Worm (Caenorhabditis elegans) whole organism, L4 larva: ENCODE measurements around the gene pha-2.
A peak's percentile ranks its signal among the peaks of the same experiment; 100 is the strongest.

ENCODE experiments used
- F10B5.3 ChIP-seq: sonication (generic microtip); optimal IDR thresholded peaks from 2 replicates; lab custom pipeline; 2016; ENCODE audit warnings: mild to moderate bottlenecking, missing genetic modification characterization, missing compliant biosample characterization
- F26F4.8 ChIP-seq: fragments of 200-800 bp; sonication (Bioruptor generic); conservative IDR thresholded peaks from 2 replicates; pipeline ENCODE4 v1.3.6; 2022; ENCODE audit warnings: missing genetic modification characterization, missing compliant biosample characterization
- F44E2.7 ChIP-seq: fragments of 200-800 bp; sonication (Bioruptor generic); IDR thresholded peaks from 2 replicates; pipeline ENCODE4 v2.1.2; 2022; ENCODE audit warnings: missing genetic modification characterization, missing compliant biosample characterization
- T20F7.1 ChIP-seq: fragments of 200-800 bp; sonication (Bioruptor generic); optimal IDR thresholded peaks from 2 replicates; lab custom pipeline; 2018; ENCODE audit warnings: mild to moderate bottlenecking, missing genetic modification characterization, missing compliant biosample characterization
- T26A8.4 ChIP-seq: fragments of 200-800 bp; sonication (Bioruptor generic); IDR thresholded peaks from 2 replicates; pipeline ENCODE4 v1.3.6; 2022; ENCODE audit warnings: missing genetic modification characterization, missing compliant biosample characterization
- Y105C5A.15 ChIP-seq: fragments of 200-800 bp; sonication (Bioruptor generic); IDR thresholded peaks from 2 replicates; pipeline ENCODE4 v1.3.6; 2022; ENCODE audit warnings: missing genetic modification characterization, missing compliant biosample characterization
- Y48G9A.11 ChIP-seq: fragments of 200-800 bp; sonication (Bioruptor generic); IDR thresholded peaks from 2 replicates; pipeline ENCODE4 v1.3.6; 2022; ENCODE audit warnings: missing genetic modification reagents, missing genetic modification characterization, missing compliant biosample characterization
- Y75B8A.6 ChIP-seq: fragments of 200-800 bp; sonication (Bioruptor generic); IDR thresholded peaks from 2 replicates; pipeline ENCODE4 v1.3.6; 2022; ENCODE audit warnings: missing genetic modification reagents, missing genetic modification characterization, missing compliant biosample characterization
- ZK337.2 ChIP-seq: fragments of 200-800 bp; sonication (Bioruptor generic); IDR thresholded peaks from 2 replicates; pipeline ENCODE4 v1.3.6; 2022; ENCODE audit warnings: missing genetic modification reagents, missing genetic modification characterization, missing compliant biosample characterization
- ZK546.5 ChIP-seq, 2 experiments: sonication (generic microtip); optimal IDR thresholded peaks; 2 replicates each; lab custom pipeline; 2017; ENCODE audit warnings: missing biosample characterization in 2 of 2, missing genetic modification characterization in 2 of 2
- aha-1 ChIP-seq: fragments of 150-350 bp; peaks from one replicate; lab custom pipeline; 2014; ENCODE audit warnings: missing biosample characterization, missing genetic modification characterization
- ama-1 ChIP-seq: fragments of 150-350 bp; optimal IDR thresholded peaks from 2 replicates; lab custom pipeline; 2014; ENCODE audit warnings: inconsistent platforms, mixed read lengths
- attf-4 ChIP-seq: sonication (generic microtip); optimal IDR thresholded peaks from 3 replicates; lab custom pipeline; 2017; ENCODE audit warnings: missing biosample characterization, missing genetic modification characterization
- ceh-32 ChIP-seq: sonication (generic microtip); optimal IDR thresholded peaks from 2 replicates; lab custom pipeline; 2016; ENCODE audit warnings: mild to moderate bottlenecking, missing genetic modification characterization, missing compliant biosample characterization; ENCODE audit not compliant: poor library complexity
- ces-1 ChIP-seq: fragments of 150-350 bp; sonication (generic microtip); optimal IDR thresholded peaks from 4 replicates; lab custom pipeline; 2014; ENCODE audit warnings: missing biosample characterization, missing genetic modification reagents, missing genetic modification characterization
- ctbp-1 ChIP-seq: fragments of 200-800 bp; sonication (Bioruptor generic); IDR thresholded peaks from 2 replicates; pipeline ENCODE4 v1.3.6; 2022; ENCODE audit warnings: missing genetic modification reagents, missing genetic modification characterization, missing compliant biosample characterization
- daf-16 ChIP-seq, 3 experiments: sonication (generic microtip); optimal IDR thresholded peaks; 2 replicates each; lab custom pipeline; 2016 to 2017; ENCODE audit warnings: missing genetic modification characterization in 3 of 3, missing genetic modification reagents in 3 of 3, mild to moderate bottlenecking in 2 of 3, missing compliant biosample characterization in 2 of 3, missing biosample characterization in 1 of 3, moderate library complexity in 1 of 3
- dmd-6 ChIP-seq: fragments of 200-800 bp; sonication (Bioruptor generic); IDR thresholded peaks from 2 replicates; pipeline ENCODE4 v1.3.6; 2022; ENCODE audit warnings: missing genetic modification reagents, missing genetic modification characterization, missing compliant biosample characterization
- dmd-8 ChIP-seq: fragments of 200-800 bp; sonication (Bioruptor generic); IDR thresholded peaks from 2 replicates; pipeline ENCODE4 v1.3.6; 2022; ENCODE audit warnings: missing genetic modification characterization, missing compliant biosample characterization
- dve-1 ChIP-seq: sonication (generic microtip); optimal IDR thresholded peaks from 2 replicates; lab custom pipeline; 2017; ENCODE audit warnings: antibody characterized with exemption, mild to moderate bottlenecking, missing genetic modification characterization, missing compliant biosample characterization; ENCODE audit not compliant: insufficient read depth
- egl-27 ChIP-seq: sonication (generic microtip); optimal IDR thresholded peaks from 3 replicates; lab custom pipeline; 2017; ENCODE audit warnings: missing biosample characterization, missing genetic modification reagents, missing genetic modification characterization
- fos-1 ChIP-seq: fragments of 150-350 bp; optimal IDR thresholded peaks from 2 replicates; lab custom pipeline; 2014; ENCODE audit warnings: missing biosample characterization, missing genetic modification characterization
- gei-8 ChIP-seq: fragments of 200-800 bp; sonication (Bioruptor generic); optimal IDR thresholded peaks from 2 replicates; lab custom pipeline; 2018; ENCODE audit warnings: mild to moderate bottlenecking, missing genetic modification characterization, missing compliant biosample characterization
- hlh-11 ChIP-seq: fragments of 200-800 bp; sonication (Bioruptor generic); optimal IDR thresholded peaks from 2 replicates; lab custom pipeline; 2018; ENCODE audit warnings: mild to moderate bottlenecking, missing genetic modification characterization, missing compliant biosample characterization
- hmg-1.1 ChIP-seq: fragments of 200-800 bp; sonication (Bioruptor generic); IDR thresholded peaks from 2 replicates; pipeline ENCODE4 v1.3.6; 2022; ENCODE audit warnings: missing genetic modification reagents, missing genetic modification characterization, missing compliant biosample characterization
- jun-1 ChIP-seq: fragments of 150-350 bp; optimal IDR thresholded peaks from 2 replicates; lab custom pipeline; 2014; ENCODE audit warnings: missing biosample characterization, missing genetic modification reagents, missing genetic modification characterization
- lim-7 ChIP-seq: fragments of 200-800 bp; sonication (Bioruptor generic); IDR thresholded peaks from 2 replicates; pipeline ENCODE4 v1.3.6; 2022; ENCODE audit warnings: missing genetic modification characterization, missing compliant biosample characterization
- lir-3 ChIP-seq: sonication (generic microtip); optimal IDR thresholded peaks from 2 replicates; lab custom pipeline; 2016; ENCODE audit warnings: mild to moderate bottlenecking, missing genetic modification characterization, missing compliant biosample characterization
- lsy-2 ChIP-seq, 2 experiments: fragments of 150-350 bp in 1 of 2; sonication (generic microtip) in 1 of 2; optimal IDR thresholded peaks; 2 replicates each; lab custom pipeline; 2014 to 2017; ENCODE audit warnings: missing biosample characterization in 2 of 2, missing genetic modification characterization in 2 of 2
- madf-5 ChIP-seq, 2 experiments: fragments of 200-800 bp; sonication (Bioruptor generic); IDR thresholded peaks; 2 replicates each; pipeline ENCODE4 v1.3.6; 2022; ENCODE audit warnings: missing compliant biosample characterization in 2 of 2, missing genetic modification characterization in 2 of 2
- mxl-2 ChIP-seq: fragments of 200-800 bp; sonication (Bioruptor generic); conservative IDR thresholded peaks from 2 replicates; pipeline ENCODE4 v1.3.6; 2022; ENCODE audit warnings: missing genetic modification reagents, missing genetic modification characterization, missing compliant biosample characterization
- mxl-3 ChIP-seq: fragments of 200-800 bp; sonication (Bioruptor generic); optimal IDR thresholded peaks from 2 replicates; lab custom pipeline; 2018; ENCODE audit warnings: mild to moderate bottlenecking, missing genetic modification characterization, missing compliant biosample characterization
- nhr-102 ChIP-seq: sonication (generic microtip); optimal IDR thresholded peaks from 2 replicates; lab custom pipeline; 2016; ENCODE audit warnings: mild to moderate bottlenecking, missing genetic modification characterization, moderate library complexity, missing compliant biosample characterization
- nhr-25 ChIP-seq: sonication (generic microtip); optimal IDR thresholded peaks from 2 replicates; lab custom pipeline; 2017; ENCODE audit warnings: missing genetic modification characterization, mild to moderate bottlenecking, missing compliant biosample characterization, antibody characterized with exemption, moderate library complexity, borderline replicate concordance; ENCODE audit not compliant: insufficient read depth
- nhr-28 ChIP-seq: fragments of 150-350 bp; optimal IDR thresholded peaks from 2 replicates; lab custom pipeline; 2014; ENCODE audit warnings: missing biosample characterization, missing genetic modification characterization
- nhr-42 ChIP-seq: fragments of 200-800 bp; sonication (Bioruptor generic); IDR thresholded peaks from 2 replicates; pipeline ENCODE4 v1.3.6; 2022; ENCODE audit warnings: missing genetic modification characterization, missing compliant biosample characterization
- php-3 ChIP-seq: fragments of 200-800 bp; sonication (Bioruptor generic); IDR thresholded peaks from 2 replicates; pipeline ENCODE4 v1.3.6; 2022; ENCODE audit warnings: missing genetic modification reagents, missing genetic modification characterization, missing compliant biosample characterization
- pqm-1 ChIP-seq: sonication (generic microtip); optimal IDR thresholded peaks from 2 replicates; lab custom pipeline; 2017; ENCODE audit warnings: missing biosample characterization, missing genetic modification characterization
- rbr-2 ChIP-seq: sonication (generic microtip); optimal IDR thresholded peaks from 2 replicates; lab custom pipeline; 2016; ENCODE audit warnings: missing genotype, missing genetic modification characterization, missing compliant biosample characterization
- saeg-2 ChIP-seq: fragments of 200-800 bp; sonication (Bioruptor generic); IDR thresholded peaks from 2 replicates; pipeline ENCODE4 v1.3.6; 2022; ENCODE audit warnings: missing genetic modification reagents, missing genetic modification characterization, missing compliant biosample characterization
- sdz-12 ChIP-seq: fragments of 200-800 bp; sonication (Bioruptor generic); optimal IDR thresholded peaks from 2 replicates; lab custom pipeline; 2018; ENCODE audit warnings: mild to moderate bottlenecking, missing genetic modification characterization, missing compliant biosample characterization
- snpc-4 ChIP-seq: fragments of 150-350 bp; optimal IDR thresholded peaks from 2 replicates; lab custom pipeline; 2014; ENCODE audit warnings: missing biosample characterization, missing genetic modification characterization
- spr-1 ChIP-seq: sonication (generic microtip); optimal IDR thresholded peaks from 2 replicates; lab custom pipeline; 2016; ENCODE audit warnings: mild to moderate bottlenecking, missing genetic modification characterization, missing compliant biosample characterization
- unc-62 ChIP-seq, 3 experiments: fragments of 150-350 bp in 1 of 3; sonication (generic microtip); optimal IDR thresholded peaks in 2 of 3; peaks in 1 of 3; 1 replicate in 1 of 3; 2 replicates in 2 of 3; lab custom pipeline; 2014 to 2017; ENCODE audit warnings: missing biosample characterization in 3 of 3, missing genetic modification characterization in 3 of 3, missing genetic modification reagents in 3 of 3, missing genotype in 1 of 3
- vab-7 ChIP-seq: fragments of 200-800 bp; sonication (Bioruptor generic); IDR thresholded peaks from 2 replicates; pipeline ENCODE4 v1.3.6; 2022; ENCODE audit warnings: missing genetic modification reagents, missing genetic modification characterization, missing compliant biosample characterization
- zip-11 ChIP-seq: fragments of 200-800 bp; sonication (Bioruptor generic); IDR thresholded peaks from 2 replicates; pipeline ENCODE4 v1.3.6; 2022; ENCODE audit warnings: missing genetic modification characterization, missing compliant biosample characterization
- zip-2 ChIP-seq: fragments of 150-350 bp; optimal IDR thresholded peaks from 2 replicates; lab custom pipeline; 2014; ENCODE audit warnings: missing biosample characterization, missing genetic modification characterization

pha-2 gene

DNA sequence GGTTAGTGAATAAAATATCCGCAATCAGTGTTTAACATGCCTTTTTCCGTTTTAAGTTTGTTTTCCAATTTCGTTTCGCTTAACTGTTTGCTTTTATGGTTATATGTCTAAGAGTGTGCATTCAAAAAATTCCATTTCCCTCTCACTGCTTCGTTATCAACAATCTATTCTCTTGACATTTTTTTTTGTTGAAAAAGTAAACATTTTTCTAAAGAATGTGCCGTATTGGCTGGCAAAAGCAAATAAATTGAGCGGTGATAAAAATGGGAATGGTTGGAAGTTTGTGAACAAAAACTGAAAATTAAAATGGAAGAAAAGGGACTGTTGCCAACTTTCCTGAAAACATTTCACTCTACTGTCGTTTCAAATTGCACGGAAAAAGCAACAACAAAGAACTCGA lies 14.8 kb upstream of the pha-2 start (continued):
- no peak for TF ChIP-seq jun-1 (tag; lab: Kevin White, UChicago)
- TF ChIP-seq lsy-2 (tag; optimal IDR thresholded peaks at IDR 0.05; lab: Kevin White, UChicago) = no peak
- TF ChIP-seq lir-3 = no peak
- TF ChIP-seq madf-5 (GFP tag; IDR thresholded peaks at IDR 0.05; lab: Robert Waterston, UW) = no peak
- TF ChIP-seq Y48G9A.11 (GFP tag; lab: Robert Waterston, UW) = no peak
- no peak for TF ChIP-seq sdz-12 (GFP tag; lab: Kevin White, UChicago)
- TF ChIP-seq nhr-25 (tag; lab: Kevin White, UChicago) = no peak
- TF ChIP-seq aha-1 (tag; lab: Kevin White, UChicago) = peak; percentile 19
- TF ChIP-seq spr-1 (tag; lab: Kevin White, UChicago) = no peak
- no peak for TF ChIP-seq attf-4
- no peak for TF ChIP-seq F10B5.3
- no peak for TF ChIP-seq ces-1
- TF ChIP-seq php-3 (GFP tag; lab: Robert Waterston, UW) = peak; percentile 52; the same call in 1 of the 2 replicates
- no peak for TF ChIP-seq gei-8 (GFP tag; lab: Kevin White, UChicago)
- TF ChIP-seq mxl-2 (GFP tag; lab: Robert Waterston, UW) = no peak
- no peak for TF ChIP-seq mxl-3 (GFP tag; lab: Kevin White, UChicago)
- TF ChIP-seq ZK337.2 (GFP tag; lab: Robert Waterston, UW) = no peak
- TF ChIP-seq F44E2.7 (GFP tag; lab: Robert Waterston, UW) = no peak
- TF ChIP-seq saeg-2 (GFP tag; lab: Robert Waterston, UW) = no peak
- TF ChIP-seq T26A8.4 (GFP tag; lab: Robert Waterston, UW) = no peak
- no peak for TF ChIP-seq hmg-1.1 (GFP tag; lab: Robert Waterston, UW)
- no peak for TF ChIP-seq zip-11
- TF ChIP-seq Y105C5A.15 (GFP tag; lab: Robert Waterston, UW) = no peak
- TF ChIP-seq F26F4.8 (GFP tag; lab: Robert Waterston, UW) = no peak
- no peak for TF ChIP-seq rbr-2 (tag; lab: Kevin White, UChicago)
- TF ChIP-seq ama-1 (lab: Kevin White, UChicago) = no peak
- TF ChIP-seq lim-7 (GFP tag; lab: Robert Waterston, UW) = no peak

DNA sequence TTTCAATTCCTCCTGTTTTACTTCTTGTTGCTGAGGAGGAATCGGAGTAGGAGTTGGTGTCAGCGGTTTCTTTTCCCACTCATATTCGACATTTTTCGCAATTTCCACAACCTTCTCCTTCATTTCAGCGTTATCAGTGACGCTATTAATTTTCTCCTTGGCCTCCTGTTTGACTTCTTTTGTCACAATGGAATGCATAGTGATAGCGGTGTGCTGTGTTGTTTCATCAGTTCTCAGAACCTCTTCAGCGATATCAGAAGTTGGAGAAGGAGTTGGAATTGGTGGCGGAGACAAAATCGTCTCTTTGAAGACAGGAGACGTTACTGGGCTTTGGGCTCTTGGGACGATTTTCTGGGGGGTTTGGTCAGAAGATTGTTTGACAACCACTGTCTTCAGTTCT lies 9.7 kb upstream of the pha-2 start:
- TF ChIP-seq fos-1 (tag; lab: Kevin White, UChicago) = no peak
- TF ChIP-seq ama-1 (lab: Kevin White, UChicago) = no peak
- TF ChIP-seq dve-1 = peak; percentile 23
- peak; percentile 53 for TF ChIP-seq hlh-11 (tag; lab: Kevin White, UChicago)
- TF ChIP-seq zip-2 (tag; lab: Kevin White, UChicago) = no peak
- TF ChIP-seq dmd-6 (GFP tag; lab: Robert Waterston, UW) = peak; percentile 41; the same call in 1 of the 2 replicates
- TF ChIP-seq daf-16 (GFP tag; optimal IDR thresholded peaks at IDR 0.05; lab: Kevin White, UChicago) = no peak
- peak; percentile 4 for TF ChIP-seq daf-16 (tag; optimal IDR thresholded peaks at IDR 0.05; lab: Kevin White, UChicago)
- peak; percentile 94 for TF ChIP-seq pqm-1 (tag; lab: Kevin White, UChicago)
- TF ChIP-seq dmd-8 (GFP tag; lab: Robert Waterston, UW) = no peak
- TF ChIP-seq ZK546.5 (tag; optimal IDR thresholded peaks at IDR 0.05; lab: Kevin White, UChicago) = no peak
- TF ChIP-seq nhr-28 (tag; lab: Kevin White, UChicago) = peak; percentile 49
- peak in 1 of 2 experiments; percentile 80 for TF ChIP-seq unc-62 (GFP tag; optimal IDR thresholded peaks at IDR 0.05 in 1 of 2; lab: Kevin White, UChicago)
- no peak for TF ChIP-seq unc-62 (tag; optimal IDR thresholded peaks at IDR 0.05; lab: Kevin White, UChicago)

DNA sequence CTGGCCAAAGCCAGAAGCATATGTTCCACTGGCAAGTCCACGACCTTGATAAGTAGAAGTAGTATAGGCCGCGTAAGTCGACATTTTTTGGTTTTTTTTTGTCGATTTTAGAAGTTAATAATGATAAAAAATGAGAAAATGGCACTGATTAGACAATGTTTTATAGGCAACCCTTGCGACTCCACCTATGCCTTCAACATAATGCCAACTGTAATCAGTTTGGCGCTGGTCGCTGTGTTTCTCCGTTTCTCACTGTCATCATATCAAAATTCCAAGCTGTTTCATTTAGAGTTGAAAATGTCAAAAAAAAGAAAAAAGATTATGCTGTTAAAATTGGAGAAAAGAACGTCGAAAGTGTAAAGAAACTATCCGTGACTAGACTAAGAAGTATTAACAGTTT lies 8.8 kb upstream of the pha-2 start:
- peak; percentile 94 for TF ChIP-seq pqm-1 (tag; lab: Kevin White, UChicago)
- no peak for TF ChIP-seq Y75B8A.6
- no peak for TF ChIP-seq zip-2 (tag; lab: Kevin White, UChicago)
- TF ChIP-seq nhr-102 (tag; lab: Kevin White, UChicago) = no peak
- no peak for TF ChIP-seq ceh-32 (tag; lab: Kevin White, UChicago)
- TF ChIP-seq snpc-4 (tag; lab: Kevin White, UChicago) = no peak
- TF ChIP-seq dve-1 = peak; percentile 73
- TF ChIP-seq nhr-42 (GFP tag; lab: Robert Waterston, UW) = no peak
- TF ChIP-seq egl-27 (tag; lab: Kevin White, UChicago) = no peak
- no peak for TF ChIP-seq vab-7
- TF ChIP-seq Y48G9A.11 (GFP tag; lab: Robert Waterston, UW) = no peak
- TF ChIP-seq T20F7.1 = peak; percentile 30
- no peak for TF ChIP-seq ctbp-1 (GFP tag; lab: Robert Waterston, UW)
- peak; percentile 46; the same call in 1 of the 2 replicates for TF ChIP-seq php-3 (GFP tag; lab: Robert Waterston, UW)
- peak; percentile 64 for TF ChIP-seq dmd-6 (GFP tag; lab: Robert Waterston, UW)
- TF ChIP-seq dmd-8 (GFP tag; lab: Robert Waterston, UW) = no peak
- no peak for TF ChIP-seq madf-5 (GFP tag; IDR thresholded peaks at IDR 0.05; lab: Robert Waterston, UW)
- TF ChIP-seq spr-1 (tag; lab: Kevin White, UChicago) = no peak
